Worm (Caenorhabditis elegans) whole organism, mixed stage, embryonic: ENCODE results near the gene ceh-51.

Experiments used
- M03D4.4 ChIP-seq: sonication (generic microtip); optimal IDR thresholded peaks from 2 replicates; lab custom pipeline; 2017; ENCODE audit warnings: mild to moderate bottlenecking, missing genetic modification characterization, missing compliant biosample characterization
- bed-3 ChIP-seq: fragments of 200-800 bp; sonication (Bioruptor generic); optimal IDR thresholded peaks from 3 replicates; lab custom pipeline; 2018; ENCODE audit warnings: mild to moderate bottlenecking, missing genetic modification characterization, moderate library complexity, missing compliant biosample characterization
- ceh-39 ChIP-seq: fragments of 150-350 bp; optimal IDR thresholded peaks from 2 replicates; lab custom pipeline; 2014; ENCODE audit warnings: missing biosample characterization, missing genetic modification characterization
- ceh-43 ChIP-seq: fragments of 200-800 bp; sonication (Bioruptor generic); optimal IDR thresholded peaks from 2 replicates; lab custom pipeline; 2018; ENCODE audit warnings: mild to moderate bottlenecking, missing genetic modification characterization, moderate library complexity, missing compliant biosample characterization
- ceh-83 ChIP-seq: fragments of 200-800 bp; sonication (Bioruptor generic); optimal IDR thresholded peaks from 2 replicates; lab custom pipeline; 2018; ENCODE audit warnings: mild to moderate bottlenecking, missing genetic modification characterization, missing compliant biosample characterization
- cnd-1 ChIP-seq: fragments of 200-800 bp; sonication (Bioruptor generic); optimal IDR thresholded peaks from 2 replicates; lab custom pipeline; 2018; ENCODE audit warnings: mild to moderate bottlenecking, missing genetic modification characterization, missing compliant biosample characterization
- drap-1 ChIP-seq: fragments of 200-800 bp; sonication (Bioruptor generic); optimal IDR thresholded peaks from 3 replicates; lab custom pipeline; 2018; ENCODE audit warnings: mild to moderate bottlenecking, missing genetic modification characterization, missing compliant biosample characterization
- elt-1 ChIP-seq: sonication (generic microtip); optimal IDR thresholded peaks from 2 replicates; lab custom pipeline; 2017; ENCODE audit warnings: missing genetic modification characterization, mild to moderate bottlenecking, missing compliant biosample characterization, antibody characterized with exemption, moderate library complexity, borderline replicate concordance; ENCODE audit not compliant: insufficient read depth
- flh-1 ChIP-seq: fragments of 200-800 bp; sonication (Bioruptor generic); optimal IDR thresholded peaks from 2 replicates; lab custom pipeline; 2018; ENCODE audit warnings: mild to moderate bottlenecking, missing genetic modification characterization, moderate library complexity, missing compliant biosample characterization
- ham-2 ChIP-seq: fragments of 200-800 bp; sonication (Bioruptor generic); optimal IDR thresholded peaks from 2 replicates; lab custom pipeline; 2018; ENCODE audit warnings: mild to moderate bottlenecking, missing genetic modification characterization, missing compliant biosample characterization
- lin-13 ChIP-seq: fragments of 150-350 bp; optimal IDR thresholded peaks from 2 replicates; lab custom pipeline; 2014; ENCODE audit warnings: missing biosample characterization, missing genetic modification characterization
- lin-32 ChIP-seq: fragments of 200-800 bp; sonication (Bioruptor generic); optimal IDR thresholded peaks from 2 replicates; lab custom pipeline; 2018; ENCODE audit warnings: mild to moderate bottlenecking, missing genetic modification characterization, missing compliant biosample characterization
- lsy-2 ChIP-seq: fragments of 150-350 bp; optimal IDR thresholded peaks from 2 replicates; lab custom pipeline; 2014; ENCODE audit warnings: missing biosample characterization, missing genetic modification characterization
- mab-5 ChIP-seq: fragments of 150-350 bp; optimal IDR thresholded peaks from 2 replicates; lab custom pipeline; 2014; ENCODE audit warnings: missing biosample characterization, missing genetic modification characterization
- mep-1 ChIP-seq: fragments of 150-350 bp; optimal IDR thresholded peaks from 2 replicates; lab custom pipeline; 2017; ENCODE audit warnings: missing biosample characterization, missing genetic modification reagents, missing genetic modification characterization, inconsistent platforms
- mls-2 ChIP-seq: sonication (generic microtip); optimal IDR thresholded peaks from 2 replicates; lab custom pipeline; 2016; ENCODE audit warnings: mild to moderate bottlenecking, missing genetic modification characterization, moderate library complexity, missing compliant biosample characterization
- nhr-12 ChIP-seq: fragments of 150-350 bp; optimal IDR thresholded peaks from 2 replicates; lab custom pipeline; 2014; ENCODE audit warnings: missing biosample characterization, missing genetic modification characterization
- nhr-2 ChIP-seq: fragments of 150-350 bp; optimal IDR thresholded peaks from 2 replicates; lab custom pipeline; 2014; ENCODE audit warnings: missing biosample characterization, missing genetic modification characterization
- nhr-237 ChIP-seq: fragments of 150-350 bp; optimal IDR thresholded peaks from 2 replicates; lab custom pipeline; 2014; ENCODE audit warnings: missing biosample characterization, missing genetic modification characterization
- nhr-28 ChIP-seq: fragments of 150-350 bp; optimal IDR thresholded peaks from 2 replicates; lab custom pipeline; 2014; ENCODE audit warnings: missing biosample characterization, missing genetic modification characterization
- sem-2 ChIP-seq: fragments of 200-800 bp; sonication (Bioruptor generic); optimal IDR thresholded peaks from 2 replicates; lab custom pipeline; 2018; ENCODE audit warnings: mild to moderate bottlenecking, missing genetic modification characterization, missing compliant biosample characterization
- snpc-4 ChIP-seq: fragments of 150-350 bp; optimal IDR thresholded peaks from 2 replicates; lab custom pipeline; 2014; ENCODE audit warnings: missing biosample characterization, missing genetic modification characterization
- sptf-1 ChIP-seq: sonication (generic microtip); optimal IDR thresholded peaks from 2 replicates; lab custom pipeline; 2017; ENCODE audit warnings: mild to moderate bottlenecking, missing genetic modification characterization, moderate library complexity, missing compliant biosample characterization
- tbx-8 ChIP-seq: fragments of 200-800 bp; sonication (Bioruptor generic); optimal IDR thresholded peaks from 2 replicates; lab custom pipeline; 2018; ENCODE audit warnings: mild to moderate bottlenecking, missing genetic modification characterization, moderate library complexity, missing compliant biosample characterization
- unc-120 ChIP-seq: sonication (generic microtip); optimal IDR thresholded peaks from 2 replicates; lab custom pipeline; 2017; ENCODE audit warnings: missing genetic modification characterization, missing compliant biosample characterization; ENCODE audit not compliant: poor library complexity, severe bottlenecking
- unc-39 ChIP-seq: fragments of 150-350 bp; optimal IDR thresholded peaks from 2 replicates; lab custom pipeline; 2014; ENCODE audit warnings: missing biosample characterization, missing genetic modification characterization
- zip-8 ChIP-seq: fragments of 150-350 bp; optimal IDR thresholded peaks from 2 replicates; lab custom pipeline; 2014; ENCODE audit warnings: missing biosample characterization, missing genetic modification characterization
- ztf-11 ChIP-seq: fragments of 150-350 bp; optimal IDR thresholded peaks from 2 replicates; lab custom pipeline; 2014; ENCODE audit warnings: missing biosample characterization, missing genetic modification characterization

The ceh-51 gene

ce11 chrV:18838799-18839354 lies 35.1 kb upstream of the ceh-51 start, which contains the start of gene nhr-65:
Gene nhr-65 (plus strand): TSS chrV:18839304.
- TF ChIP-seq nhr-28 (no peak), mls-2 (tag; lab: Kevin White, UChicago) (no peak), drap-1 (GFP tag; lab: Kevin White, UChicago) (no peak), mep-1 (tag; lab: Kevin White, UChicago) (no peak), ceh-43 (GFP tag; lab: Kevin White, UChicago) (no peak), nhr-237 (no peak), M03D4.4 (tag; lab: Kevin White, UChicago) (no peak), sptf-1 (tag; lab: Kevin White, UChicago) (no peak), lsy-2 (tag; lab: Kevin White, UChicago) (no peak), lin-32 (GFP tag; lab: Kevin White, UChicago) (no peak), unc-120 (tag; lab: Kevin White, UChicago) (no peak), snpc-4 (tag; lab: Kevin White, UChicago) (no peak), zip-8 (tag; lab: Kevin White, UChicago) (no peak), tbx-8 (GFP tag; lab: Kevin White, UChicago) (no peak), ham-2 (no peak), ceh-83 (GFP tag; lab: Kevin White, UChicago) (no peak), lin-13 (tag; lab: Kevin White, UChicago) (no peak)

ce11 chrV:18842468-18842867 lies 31.5 kb upstream of the ceh-51 start:
- TF ChIP-seq drap-1 (GFP tag; lab: Kevin White, UChicago), result no peak
- TF ChIP-seq ceh-43 (GFP tag; lab: Kevin White, UChicago), result no peak
- no peak for TF ChIP-seq unc-39
- TF ChIP-seq unc-120 (tag; lab: Kevin White, UChicago), result no peak
- no peak for TF ChIP-seq elt-1 (tag; lab: Kevin White, UChicago)
- TF ChIP-seq ztf-11, result no peak
- no peak for TF ChIP-seq bed-3
- no peak for TF ChIP-seq snpc-4 (tag; lab: Kevin White, UChicago)
- TF ChIP-seq nhr-28, result no peak
- no peak for TF ChIP-seq flh-1 (GFP tag; lab: Kevin White, UChicago)
- no peak for TF ChIP-seq nhr-237
- no peak for TF ChIP-seq M03D4.4 (tag; lab: Kevin White, UChicago)
- TF ChIP-seq lin-32 (GFP tag; lab: Kevin White, UChicago), result no peak
- no peak for TF ChIP-seq cnd-1 (tag; lab: Kevin White, UChicago)

ce11 chrV:18846480-18846879 lies 27.5 kb upstream of the ceh-51 start, which contains the start of gene nhr-230:
Gene nhr-230 (plus strand): TSS chrV:18846780.
- TF ChIP-seq snpc-4 (tag; lab: Kevin White, UChicago) (no peak), bed-3 (no peak), unc-39 (no peak), elt-1 (tag; lab: Kevin White, UChicago) (no peak), drap-1 (GFP tag; lab: Kevin White, UChicago) (no peak), flh-1 (GFP tag; lab: Kevin White, UChicago) (no peak), M03D4.4 (tag; lab: Kevin White, UChicago) (no peak), mab-5 (tag; lab: Kevin White, UChicago) (no peak), nhr-2 (tag; lab: Kevin White, UChicago) (no peak), cnd-1 (tag; lab: Kevin White, UChicago) (no peak), ceh-39 (no peak), ceh-83 (GFP tag; lab: Kevin White, UChicago) (no peak), sem-2 (GFP tag; lab: Kevin White, UChicago) (no peak)

ce11 chrV:18848578-18848977 lies 25.4 kb upstream of the ceh-51 start:
- TF ChIP-seq cnd-1 (tag; lab: Kevin White, UChicago), result no peak

ce11 chrV:18854788-18855187 lies 19.1 kb upstream of the ceh-51 start:
- TF ChIP-seq lin-32 (GFP tag; lab: Kevin White, UChicago) (no peak), bed-3 (no peak), ham-2 (no peak), mab-5 (tag; lab: Kevin White, UChicago) (no peak), lin-13 (tag; lab: Kevin White, UChicago) (no peak), nhr-2 (tag; lab: Kevin White, UChicago) (no peak), unc-120 (tag; lab: Kevin White, UChicago) (no peak), ceh-43 (GFP tag; lab: Kevin White, UChicago) (no peak), cnd-1 (tag; lab: Kevin White, UChicago) (no peak), nhr-12 (tag; lab: Kevin White, UChicago) (no peak), mls-2 (tag; lab: Kevin White, UChicago) (no peak)
- TF ChIP-seq, all 35 proteins: peak for 0
